Worm (Caenorhabditis elegans): ENCODE data around the gene Y40C5A.4.
A peak's percentile ranks its signal among the peaks of the same experiment; 100 is the strongest.

The Y40C5A.4 gene

DNA sequence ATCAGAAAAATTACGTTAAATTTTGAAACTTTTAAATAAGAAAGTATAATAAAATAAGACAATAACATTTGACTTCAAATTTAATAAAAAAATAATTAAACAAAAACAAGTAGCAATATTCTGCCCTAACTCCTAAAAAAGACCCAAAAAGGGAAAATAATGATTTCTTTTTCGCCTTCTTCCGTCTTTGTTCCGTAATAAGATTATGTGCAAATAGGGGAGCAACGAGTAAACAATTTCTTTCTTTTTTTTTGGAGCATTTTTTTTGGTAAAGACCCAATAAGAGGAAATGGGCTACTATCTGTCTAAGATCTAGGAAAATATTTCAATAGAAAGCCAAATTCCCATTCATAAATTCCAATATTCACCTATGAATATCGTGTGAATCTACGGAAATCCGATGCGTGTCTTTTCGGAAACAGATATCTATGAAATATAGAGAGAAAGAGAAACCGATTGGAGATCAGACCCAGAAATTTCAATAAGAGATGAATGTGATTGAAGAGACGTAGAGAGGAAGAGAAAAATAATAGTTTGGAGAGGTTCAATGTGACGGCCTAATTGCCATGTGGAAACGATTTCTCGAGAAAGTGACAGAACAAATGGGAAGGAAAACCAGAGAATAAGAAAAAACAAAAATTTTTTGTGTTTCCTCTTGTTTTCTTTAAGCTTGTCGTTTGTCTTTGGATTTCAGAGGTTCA is 46.9 kb downstream of the Y40C5A.4 start (continued):
- TF ChIP-seq tag-97 (GFP tag; IDR thresholded peaks at IDR 0.05) (no peak), duxl-1 (tag; optimal IDR thresholded peaks at IDR 0.05; ENCODE audit: poor library complexity) (no peak), aly-2 (tag; optimal IDR thresholded peaks at IDR 0.05) (no peak), hlh-30 (tag; optimal IDR thresholded peaks at IDR 0.05; ENCODE audit: insufficient read depth) (peak; percentile 71), dve-1 (tag; optimal IDR thresholded peaks at IDR 0.05; ENCODE audit: insufficient read depth) (peak; percentile 23), arid-1 (GFP tag; conservative IDR thresholded peaks at IDR 0.05) (no peak)

DNA sequence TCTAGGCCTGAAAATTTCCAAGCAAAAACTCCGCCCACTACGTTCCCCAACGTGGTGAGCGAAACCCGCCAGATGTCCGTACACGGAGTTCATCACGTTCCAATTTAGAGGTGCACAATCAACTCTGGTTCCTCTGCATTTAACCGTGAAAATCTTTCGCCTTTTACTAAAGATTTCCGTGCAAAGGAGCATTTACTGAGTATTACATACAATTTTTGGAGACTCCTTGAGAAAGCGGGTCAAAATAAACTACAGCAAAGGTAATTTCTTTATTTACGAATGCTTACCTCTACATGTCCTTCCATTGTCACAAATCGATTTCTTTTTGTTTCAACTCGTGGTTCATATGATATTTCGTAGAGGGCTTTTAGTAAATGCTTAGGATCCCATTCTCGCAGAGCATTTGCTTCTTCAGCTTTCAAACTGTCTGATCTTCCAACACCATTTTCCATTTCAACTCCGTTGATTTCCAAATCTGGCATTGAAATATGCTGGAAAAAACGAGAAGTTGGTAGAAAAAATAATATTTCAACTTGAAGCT is 48.2 kb downstream of the Y40C5A.4 start, which contains the start of gene F42C5.9:
Gene F42C5.9, minus strand, starts transcription at position 491 of the 541 bp plus-strand sequence.
- TF ChIP-seq pqm-1 (tag; optimal IDR thresholded peaks at IDR 0.05) = peak; percentile 15
- peak; percentile 77 for TF ChIP-seq snpc-4 (tag; optimal IDR thresholded peaks at IDR 0.05)
- TF ChIP-seq daf-19 (GFP tag; conservative IDR thresholded peaks at IDR 0.05) = 0 out of 2 replicates have a peak, but pooled peaks have one; percentile 20
- peak; percentile 69 for TF ChIP-seq T26A8.4 (GFP tag; IDR thresholded peaks at IDR 0.05)
- TF ChIP-seq hlh-11 (tag; optimal IDR thresholded peaks at IDR 0.05) = peak; percentile 30
- peak; percentile 36 for TF ChIP-seq mes-2 (tag; optimal IDR thresholded peaks at IDR 0.05; ENCODE audit: poor library complexity, severe bottlenecking)
- no peak for TF ChIP-seq lim-7 (GFP tag; IDR thresholded peaks at IDR 0.05)
- TF ChIP-seq lin-13 (GFP tag; optimal IDR thresholded peaks at IDR 0.05) = peak; percentile 35
- no peak for TF ChIP-seq Y5F2A.4 (GFP tag; optimal IDR thresholded peaks at IDR 0.05)
- peak; percentile 44 for TF ChIP-seq nhr-102 (tag; optimal IDR thresholded peaks at IDR 0.05)
- no peak for TF ChIP-seq daf-16 (GFP tag; optimal IDR thresholded peaks at IDR 0.05)
- peak; percentile 62 for TF ChIP-seq daf-16 (tag; optimal IDR thresholded peaks at IDR 0.05)
- TF ChIP-seq lin-38 (GFP tag; IDR thresholded peaks at IDR 0.05) = peak; percentile 37; the same call in 1 of the 2 replicates
- no peak for TF ChIP-seq skn-1 (tag; optimal IDR thresholded peaks at IDR 0.05)
- TF ChIP-seq ceh-44 (GFP tag; IDR thresholded peaks at IDR 0.05) = 0 out of 2 replicates have a peak, but pooled peaks have one; percentile 70
- TF ChIP-seq lsy-2 (tag; optimal IDR thresholded peaks at IDR 0.05) = peak in 1 of 2 experiments; percentile 14
- 0 out of 2 replicates have a peak, but pooled peaks have one; percentile 36 for TF ChIP-seq arid-1 (GFP tag; conservative IDR thresholded peaks at IDR 0.05)
- peak; percentile 83 for TF ChIP-seq ama-1 (optimal IDR thresholded peaks at IDR 0.05)
- TF ChIP-seq lin-15B (tag; optimal IDR thresholded peaks at IDR 0.05) = no peak
- TF ChIP-seq sdz-12 (GFP tag; optimal IDR thresholded peaks at IDR 0.05) = no peak
- TF ChIP-seq madf-5 (GFP tag; IDR thresholded peaks at IDR 0.05) = no peak
- peak; percentile 40 for TF ChIP-seq duxl-1 (tag; optimal IDR thresholded peaks at IDR 0.05; ENCODE audit: poor library complexity)
- 0 out of 2 replicates have a peak, but pooled peaks have one; percentile 33 for TF ChIP-seq dmd-9 (GFP tag; IDR thresholded peaks at IDR 0.05)
- TF ChIP-seq F49E8.2 (tag; optimal IDR thresholded peaks at IDR 0.05; ENCODE audit: borderline replicate concordance) = peak; percentile 78
- TF ChIP-seq nhr-48 (tag; optimal IDR thresholded peaks at IDR 0.05) = peak; percentile 22
- TF ChIP-seq unc-62 (GFP tag; optimal IDR thresholded peaks at IDR 0.05 in 1 of 2) = peak in 1 of 2 experiments; percentile 76
- no peak for TF ChIP-seq unc-62 (tag; optimal IDR thresholded peaks at IDR 0.05)
- no peak for TF ChIP-seq nhr-10 (tag; optimal IDR thresholded peaks at IDR 0.05)
- TF ChIP-seq tra-1 (GFP tag; IDR thresholded peaks at IDR 0.05) = no peak
- TF ChIP-seq hlh-30 (tag; optimal IDR thresholded peaks at IDR 0.05; ENCODE audit: insufficient read depth) = peak; percentile 10
- peak; percentile 83 for TF ChIP-seq aha-1 (tag)
- TF ChIP-seq ztf-11 (tag; optimal IDR thresholded peaks at IDR 0.05) = no peak
- TF ChIP-seq saeg-2 (GFP tag; IDR thresholded peaks at IDR 0.05) = no peak
- no peak for TF ChIP-seq lin-29 (GFP tag; IDR thresholded peaks at IDR 0.05)
- peak; percentile 93 for TF ChIP-seq snpc-1.2 (GFP tag; IDR thresholded peaks at IDR 0.05)
- peak; percentile 70 for TF ChIP-seq unc-130 (GFP tag; optimal IDR thresholded peaks at IDR 0.05)
- peak; percentile 50 for TF ChIP-seq aly-2 (tag; optimal IDR thresholded peaks at IDR 0.05)
- peak; percentile 35 for TF ChIP-seq dve-1 (tag; optimal IDR thresholded peaks at IDR 0.05; ENCODE audit: insufficient read depth)
- TF ChIP-seq mdt-29 (GFP tag; IDR thresholded peaks at IDR 0.05) = peak; percentile 20; the same call in 1 of the 2 replicates
- TF ChIP-seq dmd-6 (GFP tag; IDR thresholded peaks at IDR 0.05) = peak; percentile 22; the same call in 1 of the 2 replicates

All from whole organism, L4 larva.